Worm (Caenorhabditis elegans): ENCODE data around the gene W03A5.2.

Gene W03A5.2

DNA sequence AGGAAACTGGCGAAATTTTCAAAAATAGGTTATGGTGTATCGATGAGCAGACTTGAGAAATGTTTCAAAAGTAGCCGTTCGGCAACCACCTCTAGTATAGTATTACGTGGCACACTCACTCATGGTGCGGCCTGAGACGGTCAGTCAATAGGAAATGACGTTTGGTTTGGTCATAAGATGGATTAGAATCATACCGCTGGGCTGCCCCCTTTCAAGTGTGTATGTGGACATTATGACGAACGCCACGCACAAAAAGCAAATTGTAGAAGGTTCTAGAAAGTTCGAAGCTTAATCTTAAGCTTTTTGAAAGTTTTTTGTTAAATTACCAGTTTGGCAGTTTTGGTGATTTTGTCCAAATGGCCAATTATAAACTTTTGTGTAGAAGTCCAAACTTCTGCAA, 18.5 kb downstream of the W03A5.2 start:
- TF ChIP-seq ceh-16 (tag; optimal IDR thresholded peaks at IDR 0.05) (no peak), nhr-12 (tag; optimal IDR thresholded peaks at IDR 0.05) (no peak), lin-39 (tag; optimal IDR thresholded peaks at IDR 0.05) (no peak), nhr-23 (tag; optimal IDR thresholded peaks at IDR 0.05) (peak; percentile 56), ama-1 (optimal IDR thresholded peaks at IDR 0.05) (no peak), sea-2 (GFP tag; optimal IDR thresholded peaks at IDR 0.05) (no peak), pqm-1 (tag; optimal IDR thresholded peaks at IDR 0.05) (no peak), ZK546.5 (tag; optimal IDR thresholded peaks at IDR 0.05) (no peak), nhr-76 (tag; optimal IDR thresholded peaks at IDR 0.05) (no peak), R02D3.7 (tag; optimal IDR thresholded peaks at IDR 0.05) (no peak), zag-1 (tag; optimal IDR thresholded peaks at IDR 0.05) (no peak), pha-4 (tag; optimal IDR thresholded peaks at IDR 0.05) (peak; percentile 54), fos-1 (tag; optimal IDR thresholded peaks at IDR 0.05) (no peak), nfya-1 (tag; optimal IDR thresholded peaks at IDR 0.05; ENCODE audit: insufficient read depth) (peak; percentile 1), elt-3 (tag; optimal IDR thresholded peaks at IDR 0.05) (no peak), jun-1 (tag; optimal IDR thresholded peaks at IDR 0.05) (no peak)

DNA sequence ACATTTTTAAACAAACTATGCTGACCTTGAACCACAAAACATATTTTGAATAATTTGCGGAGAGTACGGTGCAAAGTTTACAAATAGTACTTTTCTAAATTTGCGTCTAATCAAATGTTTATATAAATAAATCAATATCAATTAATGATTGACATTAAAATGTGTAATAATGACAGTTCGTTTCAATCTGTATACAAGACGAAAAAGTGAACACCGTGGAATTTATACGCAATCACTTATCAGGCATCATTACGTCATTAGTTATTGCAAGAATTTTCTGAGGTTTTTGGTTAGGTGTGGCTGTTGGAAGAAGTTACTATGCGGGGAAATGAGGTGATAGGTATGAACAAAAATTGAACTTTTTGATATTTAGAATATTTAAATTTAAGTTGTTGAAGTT, 21.3 kb downstream of the W03A5.2 start:
- TF ChIP-seq egl-5 (tag; optimal IDR thresholded peaks at IDR 0.05) = no peak
- no peak for TF ChIP-seq snpc-4 (tag; optimal IDR thresholded peaks at IDR 0.05)
- no peak for TF ChIP-seq jun-1 (tag; optimal IDR thresholded peaks at IDR 0.05)
- TF ChIP-seq fkh-2 (tag; optimal IDR thresholded peaks at IDR 0.05) = no peak
- TF ChIP-seq nhr-28 (tag; optimal IDR thresholded peaks at IDR 0.05) = no peak
- no peak for TF ChIP-seq nhr-237 (tag; optimal IDR thresholded peaks at IDR 0.05)
- TF ChIP-seq ZK546.5 (tag; optimal IDR thresholded peaks at IDR 0.05) = no peak
- no peak for TF ChIP-seq hmg-11 (tag; optimal IDR thresholded peaks at IDR 0.05)
- no peak for TF ChIP-seq ceh-16 (tag; optimal IDR thresholded peaks at IDR 0.05)
- TF ChIP-seq pqm-1 (tag; optimal IDR thresholded peaks at IDR 0.05) = no peak
- no peak for TF ChIP-seq eor-1 (tag; optimal IDR thresholded peaks at IDR 0.05)

DNA sequence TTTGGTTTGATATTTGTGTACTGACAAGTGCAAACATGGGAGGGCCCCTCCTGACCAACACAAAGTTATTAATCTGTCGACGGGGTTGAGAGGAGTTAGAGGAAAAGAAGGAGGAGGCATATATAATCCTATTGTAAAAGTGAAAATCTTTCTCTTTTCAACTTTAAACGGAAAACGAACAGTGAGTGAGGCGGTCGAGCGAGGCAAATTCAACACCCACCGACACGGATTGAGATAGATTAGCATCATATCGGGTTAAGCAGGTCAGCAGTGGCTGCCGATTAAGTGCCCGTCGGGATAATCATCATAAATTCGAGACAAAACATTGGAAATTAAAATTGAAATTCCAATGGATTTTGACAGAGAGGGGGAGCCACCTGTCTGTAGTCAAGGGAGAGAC, 30.5 kb downstream of the W03A5.2 start:
- TF ChIP-seq lsy-12 (tag; optimal IDR thresholded peaks at IDR 0.05) (no peak), nhr-12 (tag; optimal IDR thresholded peaks at IDR 0.05) (no peak), skn-1 (tag; optimal IDR thresholded peaks at IDR 0.05) (no peak), nhr-67 (tag; optimal IDR thresholded peaks at IDR 0.05) (no peak), snpc-4 (tag; optimal IDR thresholded peaks at IDR 0.05) (no peak), ceh-82 (tag; optimal IDR thresholded peaks at IDR 0.05) (no peak), fos-1 (tag; optimal IDR thresholded peaks at IDR 0.05) (no peak), lin-15B (tag; optimal IDR thresholded peaks at IDR 0.05) (no peak), nhr-23 (tag; optimal IDR thresholded peaks at IDR 0.05) (no peak), ceh-16 (tag; optimal IDR thresholded peaks at IDR 0.05) (no peak), ceh-9 (tag; optimal IDR thresholded peaks at IDR 0.05) (no peak), nhr-43 (tag; optimal IDR thresholded peaks at IDR 0.05; ENCODE audit: poor library complexity, severe bottlenecking) (no peak), hmg-11 (tag; optimal IDR thresholded peaks at IDR 0.05) (no peak), egl-27 (tag; optimal IDR thresholded peaks at IDR 0.05) (no peak), mml-1 (tag; optimal IDR thresholded peaks at IDR 0.05) (no peak), lin-39 (tag; optimal IDR thresholded peaks at IDR 0.05) (no peak), elt-1 (tag; optimal IDR thresholded peaks at IDR 0.05) (no peak)

DNA sequence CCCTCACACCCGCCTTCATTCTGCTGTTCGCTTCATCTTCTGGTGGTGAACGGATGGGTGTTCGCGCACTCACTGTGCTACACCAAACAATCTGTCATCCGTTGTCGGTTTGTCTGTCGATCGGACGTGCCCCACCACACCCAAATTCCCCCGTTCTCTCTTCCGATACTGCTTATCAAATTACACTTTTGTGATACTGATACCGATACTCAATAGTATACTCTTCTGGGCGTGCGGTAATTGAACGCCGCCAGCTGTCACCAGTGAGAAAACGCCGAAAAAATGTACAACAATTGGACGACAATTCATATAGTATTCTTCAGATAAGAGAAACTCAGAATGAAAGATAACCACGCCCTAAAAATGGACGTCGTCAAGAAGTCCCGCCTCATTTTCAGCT, 32.2 kb downstream of the W03A5.2 start:
- no peak for TF ChIP-seq nfya-1 (tag; optimal IDR thresholded peaks at IDR 0.05; ENCODE audit: insufficient read depth)
- TF ChIP-seq ceh-28 (tag; optimal IDR thresholded peaks at IDR 0.05) = no peak
- TF ChIP-seq egl-27 (tag; optimal IDR thresholded peaks at IDR 0.05) = no peak
- no peak for TF ChIP-seq ceh-82 (tag; optimal IDR thresholded peaks at IDR 0.05)
- TF ChIP-seq eor-1 (tag; optimal IDR thresholded peaks at IDR 0.05) = no peak
- TF ChIP-seq daf-12 (tag; optimal IDR thresholded peaks at IDR 0.05) = no peak
- no peak for TF ChIP-seq unc-62 (GFP tag; optimal IDR thresholded peaks at IDR 0.05)
- no peak for TF ChIP-seq mdl-1 (tag; optimal IDR thresholded peaks at IDR 0.05)
- TF ChIP-seq sea-2 (GFP tag; optimal IDR thresholded peaks at IDR 0.05) = no peak
- TF ChIP-seq skn-1 (tag; optimal IDR thresholded peaks at IDR 0.05) = no peak
- no peak for TF ChIP-seq nhr-77 (tag; optimal IDR thresholded peaks at IDR 0.05)
- peak in 1 of 3 experiments; percentile 70 for TF ChIP-seq elt-3 (tag; optimal IDR thresholded peaks at IDR 0.05)
- no peak for TF ChIP-seq ZK546.5 (tag; optimal IDR thresholded peaks at IDR 0.05)
- TF ChIP-seq elt-2 (tag; optimal IDR thresholded peaks at IDR 0.05) = peak; percentile 44
- no peak for TF ChIP-seq nhr-237 (tag; optimal IDR thresholded peaks at IDR 0.05)
- TF ChIP-seq ceh-16 (tag; optimal IDR thresholded peaks at IDR 0.05) = no peak
- no peak for TF ChIP-seq ceh-9 (tag; optimal IDR thresholded peaks at IDR 0.05)

Data from whole organism, L3 larva.